Fruit fly (Drosophila melanogaster): Measurements from ENCODE around the gene CG3847.

CG3847 gene

dm6 chrX:6316858-6317474 lies 29.9 kb upstream of the CG3847 start (continued):
- no peak for TF ChIP-seq CG18011 (GFP tag; optimal IDR thresholded peaks at IDR 0.05)
- TF ChIP-seq CG32532 (GFP tag; IDR thresholded peaks at IDR 0.05), result peak; percentile 77
- no peak for TF ChIP-seq cato (GFP tag; optimal IDR thresholded peaks at IDR 0.05; ENCODE audit: borderline replicate concordance)
- TF ChIP-seq Hand (GFP tag; optimal IDR thresholded peaks at IDR 0.05), result peak; percentile 79
- TF ChIP-seq CG7357 (GFP tag; IDR thresholded peaks at IDR 0.05), result 0 out of 3 replicates have a peak, but pooled peaks have one; percentile 38
- no peak for TF ChIP-seq CG10959 (GFP tag; IDR thresholded peaks at IDR 0.05)
- TF ChIP-seq CG15269 (tag; optimal IDR thresholded peaks at IDR 0.05), result peak; percentile 78
- TF ChIP-seq CG13775 (GFP tag; optimal IDR thresholded peaks at IDR 0.05), result peak; percentile 41
- TF ChIP-seq ind (GFP tag; optimal IDR thresholded peaks at IDR 0.05), result peak; percentile 45
- TF ChIP-seq Xbp1 (GFP tag; optimal IDR thresholded peaks at IDR 0.05), result peak; percentile 38
- TF ChIP-seq crol (GFP tag; IDR thresholded peaks at IDR 0.05), result peak; percentile 74
- TF ChIP-seq CG9215 (GFP tag; IDR thresholded peaks at IDR 0.05), result peak; percentile 51; the same call in 1 of the 2 replicates
- no peak for TF ChIP-seq CG7963 (GFP tag; IDR thresholded peaks at IDR 0.05; ENCODE audit: partially characterized antibody)
- TF ChIP-seq PHDP (tag; optimal IDR thresholded peaks at IDR 0.05), result peak; percentile 67
- TF ChIP-seq CG12299 (tag; optimal IDR thresholded peaks at IDR 0.05), result peak; percentile 35
- TF ChIP-seq peb (GFP tag; IDR thresholded peaks at IDR 0.05), result no peak
- no peak for TF ChIP-seq Atf-2 (GFP tag; optimal IDR thresholded peaks at IDR 0.05)
- TF ChIP-seq CG9876 (GFP tag; optimal IDR thresholded peaks at IDR 0.05), result no peak
- peak; percentile 66 for TF ChIP-seq CG10543 (GFP tag; optimal IDR thresholded peaks at IDR 0.05)
- peak; percentile 7 for TF ChIP-seq CG3995 (GFP tag; optimal IDR thresholded peaks at IDR 0.05)
- TF ChIP-seq CG9609 (GFP tag; optimal IDR thresholded peaks at IDR 0.05), result no peak
- TF ChIP-seq CG11560 (tag; IDR thresholded peaks at IDR 0.05), result 0 out of 3 replicates have a peak, but pooled peaks have one; percentile 31
- peak; percentile 7 for TF ChIP-seq CG7928 (GFP tag; optimal IDR thresholded peaks at IDR 0.05)
- peak; percentile 48 for TF ChIP-seq scrt (GFP tag; optimal IDR thresholded peaks at IDR 0.05)
- TF ChIP-seq CG34376 (GFP tag; optimal IDR thresholded peaks at IDR 0.05), result peak; percentile 51
- TF ChIP-seq zfh2 (GFP tag; optimal IDR thresholded peaks at IDR 0.05), result peak; percentile 26
- TF ChIP-seq CG2202 (tag; optimal IDR thresholded peaks at IDR 0.05), result no peak
- TF ChIP-seq CG4282 (GFP tag; optimal IDR thresholded peaks at IDR 0.05), result no peak
- TF ChIP-seq CG4424 (GFP tag; optimal IDR thresholded peaks at IDR 0.05), result peak; percentile 41
- no peak for TF ChIP-seq CG4328 (GFP tag; optimal IDR thresholded peaks at IDR 0.05)
- TF ChIP-seq Nf-YA (GFP tag; IDR thresholded peaks at IDR 0.05), result no peak
- TF ChIP-seq Dll (GFP tag; IDR thresholded peaks at IDR 0.05; ENCODE audit: partially characterized antibody), result no peak
- TF ChIP-seq Drgx (GFP tag; IDR thresholded peaks at IDR 0.05), result peak; percentile 42; the same call in 1 of the 2 replicates
- TF ChIP-seq CG17359 (tag; optimal IDR thresholded peaks at IDR 0.05), result peak; percentile 62
- no peak for TF ChIP-seq prd (optimal IDR thresholded peaks at IDR 0.05)
- TF ChIP-seq prd (GFP tag; IDR thresholded peaks at IDR 0.05), result peak; percentile 75
- TF ChIP-seq CG9797 (GFP tag; optimal IDR thresholded peaks at IDR 0.05), result no peak
- no peak for TF ChIP-seq ems (GFP tag; optimal IDR thresholded peaks at IDR 0.05)
- no peak for TF ChIP-seq HmgD (GFP tag; optimal IDR thresholded peaks at IDR 0.05)
- peak; percentile 83 for TF ChIP-seq Atf6 (GFP tag; IDR thresholded peaks at IDR 0.05)
- peak; percentile 20 for TF ChIP-seq D19A (tag; optimal IDR thresholded peaks at IDR 0.05)
- TF ChIP-seq zfh1 (GFP tag; IDR thresholded peaks at IDR 0.05), result peak; percentile 64; the same call in 2 of the 3 replicates
- peak; percentile 75 for TF ChIP-seq caup (GFP tag; optimal IDR thresholded peaks at IDR 0.05; ENCODE audit: severe bottlenecking)
- no peak for TF ChIP-seq CG10321 (GFP tag; IDR thresholded peaks at IDR 0.05)
- TF ChIP-seq NFAT (GFP tag; IDR thresholded peaks at IDR 0.05), result peak; percentile 66; the same call in 1 of the 2 replicates
- TF ChIP-seq Mes4 (GFP tag; optimal IDR thresholded peaks at IDR 0.05), result no peak
- no peak for TF ChIP-seq CG3407 (GFP tag; optimal IDR thresholded peaks at IDR 0.05)
- peak; percentile 5 for TF ChIP-seq Antp (GFP tag; optimal IDR thresholded peaks at IDR 0.05)
- no peak for TF ChIP-seq sna (GFP tag; IDR thresholded peaks at IDR 0.05; ENCODE audit: partially characterized antibody)
- peak; percentile 21 for TF ChIP-seq CG12744 (GFP tag; optimal IDR thresholded peaks at IDR 0.05)
